Worm (Caenorhabditis elegans) whole organism, L2 larva: ENCODE results near the gene Y67A10A.2.

Experiments used
- F13H6.1 ChIP-seq: sonication (generic microtip); optimal IDR thresholded peaks from 2 replicates; lab custom pipeline; 2016; ENCODE audit warnings: missing genetic modification characterization, missing compliant biosample characterization
- R02D3.7 ChIP-seq: fragments of 150-350 bp; optimal IDR thresholded peaks from 2 replicates; lab custom pipeline; 2014; ENCODE audit warnings: missing biosample characterization, missing genetic modification characterization
- Y55F3AM.14 ChIP-seq: fragments of 200-800 bp; sonication (Bioruptor generic); optimal IDR thresholded peaks from 2 replicates; lab custom pipeline; 2018; ENCODE audit warnings: mild to moderate bottlenecking, missing genetic modification characterization, missing compliant biosample characterization
- ZK546.5 ChIP-seq: sonication (generic microtip); optimal IDR thresholded peaks from 2 replicates; lab custom pipeline; 2017; ENCODE audit warnings: missing biosample characterization, missing genetic modification characterization
- alr-1 ChIP-seq: fragments of 150-350 bp; optimal IDR thresholded peaks from 2 replicates; lab custom pipeline; 2014; ENCODE audit warnings: missing biosample characterization, missing genetic modification characterization
- aly-2 ChIP-seq: fragments of 150-350 bp; optimal IDR thresholded peaks from 2 replicates; lab custom pipeline; 2014; ENCODE audit warnings: missing biosample characterization, missing genetic modification characterization
- ama-1 ChIP-seq: fragments of 150-350 bp; optimal IDR thresholded peaks from 2 replicates; lab custom pipeline; 2018; ENCODE audit warnings: inconsistent platforms
- blmp-1 ChIP-seq: sonication (generic microtip); optimal IDR thresholded peaks from 2 replicates; lab custom pipeline; 2017; ENCODE audit warnings: missing genetic modification characterization, mild to moderate bottlenecking, missing compliant biosample characterization, antibody characterized with exemption, moderate library complexity; ENCODE audit not compliant: insufficient read depth
- ceh-16 ChIP-seq: fragments of 150-350 bp; optimal IDR thresholded peaks from 2 replicates; lab custom pipeline; 2014; ENCODE audit warnings: missing biosample characterization, missing genetic modification characterization
- ceh-82 ChIP-seq: fragments of 150-350 bp; optimal IDR thresholded peaks from 2 replicates; lab custom pipeline; 2014; ENCODE audit warnings: missing biosample characterization, missing genetic modification characterization
- dmd-4 ChIP-seq: sonication (generic microtip); optimal IDR thresholded peaks from 2 replicates; lab custom pipeline; 2017; ENCODE audit warnings: missing biosample characterization, missing genetic modification characterization
- elt-1 ChIP-seq: fragments of 150-350 bp; optimal IDR thresholded peaks from 2 replicates; lab custom pipeline; 2014; ENCODE audit warnings: missing biosample characterization, missing genetic modification characterization
- fos-1 ChIP-seq: fragments of 150-350 bp; optimal IDR thresholded peaks from 2 replicates; lab custom pipeline; 2014; ENCODE audit warnings: missing biosample characterization, missing genetic modification characterization
- lin-13 ChIP-seq: fragments of 150-350 bp; optimal IDR thresholded peaks from 2 replicates; lab custom pipeline; 2014; ENCODE audit warnings: missing biosample characterization, missing genetic modification reagents, missing genetic modification characterization
- lsy-2 ChIP-seq, 2 experiments: fragments of 150-350 bp in 1 of 2; sonication (generic microtip) in 1 of 2; optimal IDR thresholded peaks; 2 replicates each; lab custom pipeline; 2014 to 2017; ENCODE audit warnings: missing biosample characterization in 2 of 2, missing genetic modification characterization in 2 of 2
- mab-5 ChIP-seq: fragments of 150-350 bp; optimal IDR thresholded peaks from 2 replicates; lab custom pipeline; 2014; ENCODE audit warnings: missing biosample characterization, missing genetic modification characterization
- mbf-1 ChIP-seq: sonication (generic microtip); optimal IDR thresholded peaks from 2 replicates; lab custom pipeline; 2017; ENCODE audit warnings: missing biosample characterization, missing genetic modification characterization
- mdl-1 ChIP-seq, 2 experiments: fragments of 150-350 bp in 1 of 2; sonication (generic microtip) in 1 of 2; optimal IDR thresholded peaks; 2 replicates each; lab custom pipeline; 2017; ENCODE audit warnings: missing biosample characterization in 2 of 2, missing genetic modification characterization in 2 of 2
- nhr-10 ChIP-seq: sonication (generic microtip); optimal IDR thresholded peaks from 2 replicates; lab custom pipeline; 2017; ENCODE audit warnings: missing biosample characterization, missing genetic modification characterization
- nhr-11 ChIP-seq: fragments of 150-350 bp; optimal IDR thresholded peaks from 2 replicates; lab custom pipeline; 2014; ENCODE audit warnings: missing biosample characterization, missing genetic modification characterization
- nhr-12 ChIP-seq: fragments of 150-350 bp; optimal IDR thresholded peaks from 2 replicates; lab custom pipeline; 2014; ENCODE audit warnings: missing biosample characterization, missing genetic modification characterization
- nhr-129 ChIP-seq: fragments of 150-350 bp; optimal IDR thresholded peaks from 2 replicates; lab custom pipeline; 2014; ENCODE audit warnings: missing biosample characterization, missing genetic modification characterization
- nhr-21 ChIP-seq: fragments of 150-350 bp; optimal IDR thresholded peaks from 2 replicates; lab custom pipeline; 2014; ENCODE audit warnings: missing biosample characterization, missing genetic modification characterization
- nhr-23 ChIP-seq: fragments of 150-350 bp; optimal IDR thresholded peaks from 2 replicates; lab custom pipeline; 2014; ENCODE audit warnings: missing biosample characterization, missing genetic modification reagents, missing genetic modification characterization
- nhr-237 ChIP-seq: fragments of 150-350 bp; optimal IDR thresholded peaks from 2 replicates; lab custom pipeline; 2014; ENCODE audit warnings: missing biosample characterization, missing genetic modification characterization
- nhr-6 ChIP-seq: fragments of 150-350 bp; optimal IDR thresholded peaks from 2 replicates; lab custom pipeline; 2014; ENCODE audit warnings: missing biosample characterization, missing genetic modification characterization
- sem-4 ChIP-seq: fragments of 150-350 bp; optimal IDR thresholded peaks from 2 replicates; lab custom pipeline; 2014; ENCODE audit warnings: missing biosample characterization, missing genetic modification reagents, missing genetic modification characterization
- skn-1 ChIP-seq: sonication (generic microtip); optimal IDR thresholded peaks from 2 replicates; lab custom pipeline; 2017; ENCODE audit warnings: missing biosample characterization, missing genetic modification characterization
- sma-3 ChIP-seq: sonication (generic microtip); optimal IDR thresholded peaks from 2 replicates; lab custom pipeline; 2016; ENCODE audit warnings: missing genetic modification reagents, missing genetic modification characterization, missing compliant biosample characterization
- snpc-4 ChIP-seq: fragments of 150-350 bp; optimal IDR thresholded peaks from 2 replicates; lab custom pipeline; 2014; ENCODE audit warnings: missing biosample characterization, missing genetic modification characterization
- unc-55 ChIP-seq: fragments of 150-350 bp; sonication (generic microtip); optimal IDR thresholded peaks from 3 replicates; lab custom pipeline; 2014; ENCODE audit warnings: missing biosample characterization, missing genetic modification reagents, missing genetic modification characterization
- unc-62 ChIP-seq: fragments of 150-350 bp; optimal IDR thresholded peaks from 2 replicates; lab custom pipeline; 2014; ENCODE audit warnings: missing biosample characterization, missing genetic modification reagents, missing genetic modification characterization
- zag-1 ChIP-seq: fragments of 150-350 bp; optimal IDR thresholded peaks from 2 replicates; lab custom pipeline; 2014; ENCODE audit warnings: missing biosample characterization, missing genetic modification characterization
- ztf-1 ChIP-seq: fragments of 200-800 bp; sonication (Bioruptor generic); conservative IDR thresholded peaks from 2 replicates; pipeline ENCODE4 v1.3.6; 2022; ENCODE audit warnings: missing genetic modification characterization, missing compliant biosample characterization
- ztf-11 ChIP-seq: sonication (generic microtip); optimal IDR thresholded peaks from 2 replicates; lab custom pipeline; 2017; ENCODE audit warnings: missing biosample characterization, missing genetic modification characterization
- ztf-4 ChIP-seq: fragments of 150-350 bp; optimal IDR thresholded peaks from 2 replicates; lab custom pipeline; 2014; ENCODE audit warnings: missing biosample characterization, missing genetic modification characterization

Y67A10A.2 gene

ce11 chrIV:14337757-14338156 lies at the start of gene Y67A10A.2:
Gene Y67A10A.2 (plus strand): TSS chrIV:14338057.
- TF ChIP-seq lin-13 (GFP tag; lab: Kevin White, UChicago) (no peak), ztf-4 (tag; lab: Kevin White, UChicago) (no peak), R02D3.7 (tag; lab: Kevin White, UChicago) (no peak)

ce11 chrIV:14291601-14292000 lies 46.3 kb upstream of the Y67A10A.2 start, which contains the start of gene Y64G10A.7:
Gene Y64G10A.7 (plus strand): TSS chrIV:14291901.
- TF ChIP-seq nhr-21 (tag; lab: Kevin White, UChicago) (no peak), nhr-237 (no peak), sem-4 (no peak), F13H6.1 (tag; lab: Kevin White, UChicago) (no peak), ZK546.5 (tag; lab: Kevin White, UChicago) (no peak), aly-2 (tag; lab: Kevin White, UChicago) (no peak), zag-1 (tag; lab: Kevin White, UChicago) (no peak), ztf-11 (tag; lab: Kevin White, UChicago) (no peak), snpc-4 (no peak), nhr-129 (no peak), dmd-4 (no peak), mab-5 (no peak), unc-55 (GFP tag; lab: Kevin White, UChicago) (no peak), lsy-2 (tag; optimal IDR thresholded peaks at IDR 0.05; lab: Kevin White, UChicago) (no peak), ztf-1 (no peak)

- TF ChIP-seq skn-1 (tag; lab: Kevin White, UChicago) (no peak), ama-1 (no peak), elt-1 (no peak), fos-1 (tag; lab: Kevin White, UChicago) (no peak), nhr-6 (tag; lab: Kevin White, UChicago) (no peak), nhr-11 (no peak), mdl-1 (tag; optimal IDR thresholded peaks at IDR 0.05; lab: Kevin White, UChicago) (no peak), mbf-1 (tag; lab: Kevin White, UChicago) (no peak), nhr-10 (tag; lab: Kevin White, UChicago) (no peak)
Observed at ce11 chrIV:14295262-14295661, 42.6 kb upstream of the Y67A10A.2 start.

ce11 chrIV:14297058-14297457 lies 40.8 kb upstream of the Y67A10A.2 start:
- TF ChIP-seq ztf-4 (tag; lab: Kevin White, UChicago) (no peak), unc-62 (GFP tag; lab: Kevin White, UChicago) (no peak)
- TF ChIP-seq, all 48 proteins: peak for 0

ce11 chrIV:14305813-14306212 lies 32.0 kb upstream of the Y67A10A.2 start:
- no peak for TF ChIP-seq mdl-1 (tag; optimal IDR thresholded peaks at IDR 0.05; lab: Kevin White, UChicago)
- TF ChIP-seq ztf-1: no peak
- TF ChIP-seq ceh-16 (tag; lab: Kevin White, UChicago): no peak
- no peak for TF ChIP-seq sma-3 (GFP tag; lab: Kevin White, UChicago)
- no peak for TF ChIP-seq F13H6.1 (tag; lab: Kevin White, UChicago)
- TF ChIP-seq Y55F3AM.14 (GFP tag; lab: Kevin White, UChicago): no peak
- TF ChIP-seq blmp-1 (tag; lab: Kevin White, UChicago): no peak
- TF ChIP-seq alr-1 (tag; lab: Kevin White, UChicago): no peak
- no peak for TF ChIP-seq aly-2 (tag; lab: Kevin White, UChicago)
- TF ChIP-seq lin-13 (GFP tag; lab: Kevin White, UChicago): no peak
- TF ChIP-seq nhr-12: no peak
- TF ChIP-seq elt-1: no peak
- TF ChIP-seq nhr-23 (tag; lab: Kevin White, UChicago): no peak
- no peak for TF ChIP-seq ceh-82 (tag; lab: Kevin White, UChicago)
- no peak for TF ChIP-seq R02D3.7 (tag; lab: Kevin White, UChicago)
- no peak for TF ChIP-seq nhr-11
- TF ChIP-seq nhr-10 (tag; lab: Kevin White, UChicago): no peak
